Worm (Caenorhabditis elegans) whole organism, L2 larva: ENCODE data around the gene srsx-26.

ENCODE experiments used
- ceh-82 ChIP-seq: fragments of 150-350 bp; optimal IDR thresholded peaks from 2 replicates; lab custom pipeline; 2014; ENCODE audit warnings: missing biosample characterization, missing genetic modification characterization
- dmd-4 ChIP-seq: sonication (generic microtip); optimal IDR thresholded peaks from 2 replicates; lab custom pipeline; 2017; ENCODE audit warnings: missing biosample characterization, missing genetic modification characterization
- peb-1 ChIP-seq: fragments of 150-350 bp; optimal IDR thresholded peaks from 2 replicates; lab custom pipeline; 2014; ENCODE audit warnings: missing biosample characterization, missing genetic modification characterization

- TF ChIP-seq dmd-4 (tag; lab: Kevin White, UChicago): no peak
- TF ChIP-seq ceh-82 (tag; lab: Kevin White, UChicago): no peak
- TF ChIP-seq peb-1 (tag; lab: Kevin White, UChicago): no peak
These were observed 43.6 kb upstream of the srsx-26 start, which contains the start of gene ugt-17 for ce11 chrV:10104785-10105310.
